Worm (Caenorhabditis elegans): Measurements from ENCODE around the gene sto-5.

- TF ChIP-seq gei-17 (GFP tag; optimal IDR thresholded peaks at IDR 0.05) (no peak), lag-1 (GFP tag; IDR thresholded peaks at IDR 0.05) (no peak), pha-4 (tag; optimal IDR thresholded peaks at IDR 0.05) (no peak), zfh-2 (GFP tag; conservative IDR thresholded peaks at IDR 0.05) (no peak), madf-10 (tag; optimal IDR thresholded peaks at IDR 0.05) (no peak), let-526 (GFP tag; IDR thresholded peaks at IDR 0.05) (no peak), ets-4 (GFP tag; optimal IDR thresholded peaks at IDR 0.05) (no peak), C06A6.2 (GFP tag; conservative IDR thresholded peaks at IDR 0.05) (no peak), nfya-2 (GFP tag; IDR thresholded peaks at IDR 0.05) (no peak), efl-1 (GFP tag; optimal IDR thresholded peaks at IDR 0.05) (no peak), ZK185.1 (tag; optimal IDR thresholded peaks at IDR 0.05; ENCODE audit: poor library complexity, severe bottlenecking) (no peak)
Measured at ce11 chrX:16814913-16815312, 10.3 kb downstream of the sto-5 start.
